Worm (Caenorhabditis elegans): ENCODE data around the gene frpr-7.

DNA sequence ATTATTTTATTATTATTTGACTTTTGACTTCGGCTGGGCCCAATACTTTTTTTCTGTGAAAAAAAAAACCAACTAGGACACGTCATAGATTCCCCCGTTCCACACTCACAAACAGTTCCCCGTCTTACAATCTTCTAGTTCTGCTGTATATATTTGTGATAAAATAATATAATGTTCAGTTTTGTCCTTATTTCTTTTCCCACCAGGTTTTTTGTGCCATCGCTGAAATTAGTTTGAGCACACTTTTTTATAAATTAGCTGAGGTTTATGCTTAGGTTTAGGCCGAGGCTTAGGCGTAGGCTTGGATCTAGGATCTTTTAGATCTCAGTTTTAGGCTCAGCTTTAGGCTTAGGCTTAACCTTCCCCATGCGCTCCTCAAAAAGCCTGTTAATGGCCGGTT lies 52.3 kb downstream of the frpr-7 start:
- TF ChIP-seq dao-5 (tag; optimal IDR thresholded peaks at IDR 0.05): no peak
- no peak for TF ChIP-seq him-1 (tag; optimal IDR thresholded peaks at IDR 0.05)
- TF ChIP-seq W03F9.2 (tag; optimal IDR thresholded peaks at IDR 0.05): no peak

Data from whole organism, L4/young adult.